Worm (Caenorhabditis elegans): Measurements from ENCODE around the gene R05G6.10.

DNA sequence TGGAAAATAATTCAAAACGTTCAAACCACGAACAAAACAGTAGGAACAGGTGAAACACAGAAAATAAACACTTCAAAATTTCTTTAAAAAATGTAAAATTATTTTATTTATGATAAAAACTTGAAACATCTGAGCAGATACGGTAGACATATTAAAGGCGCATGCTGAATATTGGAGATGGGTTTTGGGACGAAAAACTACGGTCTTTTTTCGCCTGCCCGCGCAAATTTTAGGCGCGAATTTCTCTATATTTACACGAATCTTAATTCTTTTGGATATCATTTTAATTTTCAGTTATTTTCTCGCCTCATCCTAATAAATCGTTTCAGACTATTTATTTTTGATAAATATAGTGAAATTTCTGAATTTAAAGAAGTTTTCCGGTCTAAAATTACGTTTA is 64.6 kb downstream of the R05G6.10 start:
- TF ChIP-seq him-1 (tag; optimal IDR thresholded peaks at IDR 0.05) (no peak), dao-5 (tag; optimal IDR thresholded peaks at IDR 0.05) (no peak)

All from whole organism, L4/young adult.